Fruit fly (Drosophila melanogaster) whole organism, adult: ENCODE results near the gene Trmt6.

Experiments used
- CG1620 ChIP-seq: fragments of 200-800 bp; sonication (Bioruptor generic); optimal IDR thresholded peaks from 2 replicates; lab custom pipeline; 2016; ENCODE audit warnings: missing biosample characterization, missing genetic modification characterization
- CG7045 ChIP-seq: fragments of 200-800 bp; sonication (Bioruptor generic); optimal IDR thresholded peaks from 2 replicates; lab custom pipeline; 2017; ENCODE audit warnings: missing biosample characterization, mild to moderate bottlenecking, missing genetic modification characterization
- Mnt ChIP-seq: fragments of 200-800 bp; sonication (Bioruptor generic); optimal IDR thresholded peaks from 2 replicates; lab custom pipeline; 2016; ENCODE audit warnings: missing biosample characterization, mild to moderate bottlenecking, missing genetic modification characterization
- kay ChIP-seq: fragments of 200-800 bp; sonication (Bioruptor generic); peaks from one replicate; lab custom pipeline; 2016; ENCODE audit warnings: missing biosample characterization, missing genetic modification characterization, borderline replicate concordance

dm6 chr2L:6559131-6559530, 3.0 kb downstream of the Trmt6 start, which contains the start of gene COX5BL:
- TF ChIP-seq kay (GFP tag; lab: Kevin White, UChicago), result no peak
- TF ChIP-seq CG1620 (GFP tag; lab: Kevin White, UChicago), result no peak
- TF ChIP-seq Mnt, result no peak
- no peak for TF ChIP-seq CG7045 (GFP tag; lab: Kevin White, UChicago)
